Worm (Caenorhabditis elegans) whole organism, L4/young adult: ENCODE data around the gene srx-137.

ENCODE experiments used
- W03F9.2 ChIP-seq: fragments of 150-350 bp; optimal IDR thresholded peaks from 2 replicates; lab custom pipeline; 2014; ENCODE audit warnings: missing biosample characterization, missing genetic modification characterization
- dao-5 ChIP-seq: sonication (generic microtip); optimal IDR thresholded peaks from 2 replicates; lab custom pipeline; 2016; ENCODE audit warnings: missing genotype, missing genetic modification characterization, moderate library complexity, missing compliant biosample characterization
- him-1 ChIP-seq: sonication (generic microtip); optimal IDR thresholded peaks from 2 replicates; lab custom pipeline; 2016; ENCODE audit warnings: missing genotype, missing genetic modification reagents, missing genetic modification characterization, missing compliant biosample characterization

Gene srx-137

ce11 chrV:13850170-13850569 is 12.4 kb upstream of the srx-137 start, which contains the start of gene hpx-2:
hpx-2 (plus strand) TSS chrV:13850470.
- TF ChIP-seq W03F9.2 (no peak), him-1 (no peak), dao-5 (tag; lab: Kevin White, UChicago) (no peak)

ce11 chrV:13854306-13854705 is 8.3 kb upstream of the srx-137 start, which contains the start of gene ttr-21:
ttr-21 (minus strand) TSS chrV:13854405.
- TF ChIP-seq dao-5 (tag; lab: Kevin White, UChicago) (no peak), W03F9.2 (no peak), him-1 (no peak)

- no peak for TF ChIP-seq W03F9.2
- TF ChIP-seq him-1, result no peak
- no peak for TF ChIP-seq dao-5 (tag; lab: Kevin White, UChicago)
These were observed 6.2 kb upstream of the srx-137 start, which contains the start of gene srx-134 for ce11 chrV:13856376-13856775. srx-134 (minus strand) TSS chrV:13856476.

- TF ChIP-seq W03F9.2 (no peak), him-1 (no peak), dao-5 (tag; lab: Kevin White, UChicago) (no peak)
These were observed 5.5 kb upstream of the srx-137 start, which contains the start of gene srx-136 for ce11 chrV:13857132-13857531. srx-136 (plus strand) TSS chrV:13857432.

- TF ChIP-seq him-1 (no peak), W03F9.2 (no peak), dao-5 (tag; lab: Kevin White, UChicago) (no peak)
These were observed 3.7 kb upstream of the srx-137 start, which contains the start of gene srx-135 for ce11 chrV:13858906-13859305. srx-135 (plus strand) TSS chrV:13859206.

- TF ChIP-seq dao-5 (tag; lab: Kevin White, UChicago), result no peak
- TF ChIP-seq W03F9.2, result no peak
- no peak for TF ChIP-seq him-1
These were observed 1.1 kb downstream of the srx-137 start for ce11 chrV:13863700-13864099.

- TF ChIP-seq W03F9.2, result no peak
- TF ChIP-seq him-1, result no peak
- no peak for TF ChIP-seq dao-5 (tag; lab: Kevin White, UChicago)
These were observed 3.7 kb downstream of the srx-137 start, which contains the start of gene nhr-175 for ce11 chrV:13866353-13866752. nhr-175 (plus strand) TSS chrV:13866691.

ce11 chrV:13869551-13869950 is 6.9 kb downstream of the srx-137 start:
- TF ChIP-seq dao-5 (tag; lab: Kevin White, UChicago) (no peak), him-1 (no peak), W03F9.2 (no peak)

- no peak for TF ChIP-seq him-1
- TF ChIP-seq W03F9.2, result no peak
- TF ChIP-seq dao-5 (tag; lab: Kevin White, UChicago), result no peak
These were observed 10.3 kb downstream of the srx-137 start, which contains the start of gene cpt-5 for ce11 chrV:13872895-13873294. cpt-5 (plus strand) TSS chrV:13873195.

ce11 chrV:13873323-13873722 is 10.7 kb downstream of the srx-137 start:
- TF ChIP-seq W03F9.2 (no peak), dao-5 (tag; lab: Kevin White, UChicago) (no peak), him-1 (no peak)

ce11 chrV:13876529-13876928 is 13.9 kb downstream of the srx-137 start, which contains the start of gene T22G5.1:
T22G5.1 (plus strand) TSS chrV:13876829.
- no peak for TF ChIP-seq dao-5 (tag; lab: Kevin White, UChicago)
- no peak for TF ChIP-seq him-1

ce11 chrV:13878226-13878625 is 15.6 kb downstream of the srx-137 start:
- TF ChIP-seq him-1 (no peak), dao-5 (tag; lab: Kevin White, UChicago) (no peak), W03F9.2 (no peak)

ce11 chrV:13879241-13879640 is 16.6 kb downstream of the srx-137 start, which contains the start of gene lbp-7:
lbp-7 (plus strand) TSS chrV:13879552.
- no peak for TF ChIP-seq dao-5 (tag; lab: Kevin White, UChicago)

- no peak for TF ChIP-seq dao-5 (tag; lab: Kevin White, UChicago)
- no peak for TF ChIP-seq him-1
- TF ChIP-seq W03F9.2, result no peak
These were observed 17.6 kb downstream of the srx-137 start for ce11 chrV:13880163-13880562.

ce11 chrV:13880607-13881006 is 18.0 kb downstream of the srx-137 start, which contains the start of gene T22G5.3:
T22G5.3 (plus strand) TSS chrV:13880907.
- TF ChIP-seq him-1 (no peak), dao-5 (tag; lab: Kevin White, UChicago) (no peak), W03F9.2 (no peak)

- TF ChIP-seq him-1 (no peak), W03F9.2 (no peak), dao-5 (tag; lab: Kevin White, UChicago) (no peak)
These were observed 24.8 kb downstream of the srx-137 start, which contains the start of gene srsx-19 for ce11 chrV:13887358-13887757. srsx-19 (plus strand) TSS chrV:13887658.
